Fruit fly (Drosophila melanogaster) whole organism, pupa: ENCODE data around the gene CG15418.

Source experiments
- CG10348 ChIP-seq: fragments of 200-800 bp; sonication (Bioruptor generic); IDR thresholded peaks from 2 replicates; pipeline ENCODE4 v1.3.6; 2022; ENCODE audit warnings: missing biosample characterization, missing genetic modification characterization
- CG14655 ChIP-seq: fragments of 200-800 bp; sonication (Bioruptor generic); optimal IDR thresholded peaks from 3 replicates; lab custom pipeline; 2017; ENCODE audit warnings: mild to moderate bottlenecking, missing biosample characterization, missing genetic modification reagents, missing genetic modification characterization
- CG15710 ChIP-seq: fragments of 200-800 bp; sonication (Bioruptor generic); optimal IDR thresholded peaks from 2 replicates; lab custom pipeline; 2018; ENCODE audit warnings: missing biosample characterization, mild to moderate bottlenecking, missing genetic modification characterization, moderate library complexity
- CG17806 ChIP-seq: fragments of 200-800 bp; sonication (Bioruptor generic); optimal IDR thresholded peaks from 2 replicates; lab custom pipeline; 2018; ENCODE audit warnings: missing biosample characterization, mild to moderate bottlenecking, missing genetic modification characterization, moderate library complexity
- CG8159 ChIP-seq: fragments of 200-800 bp; sonication (Bioruptor generic); optimal IDR thresholded peaks from 3 replicates; lab custom pipeline; 2018; ENCODE audit warnings: missing biosample characterization, mild to moderate bottlenecking, missing genetic modification characterization, moderate library complexity
- CG9948 ChIP-seq: fragments of 200-800 bp; sonication (Bioruptor generic); optimal IDR thresholded peaks from 2 replicates; lab custom pipeline; 2018; ENCODE audit warnings: missing biosample characterization, mild to moderate bottlenecking, missing genetic modification characterization, moderate library complexity
- EcR ChIP-seq: fragments of 200-800 bp; sonication (Bioruptor generic); optimal IDR thresholded peaks from 3 replicates; lab custom pipeline; 2019; ENCODE audit warnings: missing biosample characterization, missing genetic modification characterization, mild to moderate bottlenecking, moderate library complexity, missing genetic modification reagents
- Pif1B ChIP-seq: fragments of 200-800 bp; sonication (Bioruptor generic); optimal IDR thresholded peaks from 3 replicates; lab custom pipeline; 2016; ENCODE audit warnings: missing biosample characterization, missing genetic modification characterization
- Snoo ChIP-seq: fragments of 200-800 bp; sonication (Bioruptor generic); optimal IDR thresholded peaks from 3 replicates; lab custom pipeline; 2017; ENCODE audit warnings: missing biosample characterization, mild to moderate bottlenecking, missing genetic modification characterization, inconsistent platforms
- fd96Ca ChIP-seq: fragments of 200-800 bp; sonication (Bioruptor generic); IDR thresholded peaks from 3 replicates; pipeline ENCODE4 v1.3.6; 2022; ENCODE audit warnings: missing biosample characterization, missing genetic modification characterization
- gl ChIP-seq: fragments of 200-800 bp; sonication (Bioruptor generic); optimal IDR thresholded peaks from 2 replicates; lab custom pipeline; 2018; ENCODE audit warnings: missing biosample characterization, mild to moderate bottlenecking, missing genetic modification characterization

- TF ChIP-seq Pif1B (GFP tag; lab: Kevin White, UChicago) (no peak), CG14655 (GFP tag; lab: Kevin White, UChicago) (no peak), gl (tag; lab: Kevin White, UChicago) (no peak), CG8159 (tag; lab: Kevin White, UChicago) (no peak), CG10348 (no peak), EcR (GFP tag; lab: Kevin White, UChicago) (no peak), CG15710 (tag; lab: Kevin White, UChicago) (no peak), fd96Ca (GFP tag; lab: Robert Waterston, UW) (no peak), CG17806 (tag; lab: Kevin White, UChicago) (no peak), CG9948 (no peak), Snoo (tag; lab: Kevin White, UChicago) (no peak)
These were observed 33.6 kb upstream of the CG15418 start for dm6 chr2L:3654956-3655618.
